Worm (Caenorhabditis elegans) whole organism, early embryonic: ENCODE results near the gene F55B11.4.

ENCODE experiments used
- F13C5.2 ChIP-seq: sonication (generic microtip); optimal IDR thresholded peaks from 2 replicates; lab custom pipeline; 2017; ENCODE audit warnings: mild to moderate bottlenecking, missing genetic modification characterization, inconsistent platforms, missing compliant biosample characterization
- ama-1 ChIP-seq: fragments of 150-350 bp; optimal IDR thresholded peaks from 2 replicates; lab custom pipeline; 2014
- flt-1 ChIP-seq: fragments of 200-800 bp; sonication (Bioruptor generic); IDR thresholded peaks from 2 replicates; pipeline ENCODE4 v1.3.6; 2022; ENCODE audit warnings: missing genetic modification characterization, missing compliant biosample characterization
- hmbx-1 ChIP-seq: sonication (generic microtip); optimal IDR thresholded peaks from 2 replicates; lab custom pipeline; 2016; ENCODE audit warnings: mild to moderate bottlenecking, missing genetic modification characterization, missing compliant biosample characterization
- sea-1 ChIP-seq: fragments of 200-800 bp; sonication (Bioruptor generic); conservative IDR thresholded peaks from 2 replicates; pipeline ENCODE4 v1.3.6; 2022; ENCODE audit warnings: missing genetic modification characterization, missing compliant biosample characterization
- tbx-37 ChIP-seq: fragments of 200-800 bp; sonication (Bioruptor generic); conservative IDR thresholded peaks from 2 replicates; pipeline ENCODE4 v1.3.6; 2022; ENCODE audit warnings: missing genetic modification reagents, missing genetic modification characterization, missing compliant biosample characterization

DNA sequence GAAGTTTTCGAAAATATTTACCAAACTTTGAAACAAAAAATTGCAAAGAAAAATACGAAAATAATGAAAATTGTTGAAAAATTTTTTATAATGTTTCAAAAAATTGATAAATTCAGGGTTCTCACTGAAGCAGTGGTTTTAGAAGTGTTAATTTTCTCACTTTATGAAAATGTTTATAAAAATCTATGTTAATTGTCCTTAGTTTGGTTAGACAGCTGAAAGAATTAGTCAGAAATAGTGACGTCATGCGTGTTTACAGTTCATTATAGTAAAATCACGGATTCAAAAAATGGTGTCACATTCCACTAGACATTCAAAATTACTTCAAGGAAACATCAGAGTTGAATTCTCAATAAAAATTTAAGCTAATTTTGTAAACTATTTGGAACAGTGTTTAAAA lies 5.2 kb upstream of the F55B11.4 start:
- TF ChIP-seq F13C5.2 (no peak), sea-1 (GFP tag; lab: Robert Waterston, UW) (no peak), ama-1 (lab: Kevin White, UChicago) (no peak), tbx-37 (GFP tag; lab: Robert Waterston, UW) (no peak), hmbx-1 (no peak), flt-1 (GFP tag; lab: Robert Waterston, UW) (no peak)
